Worm (Caenorhabditis elegans) whole organism, L2 larva: ENCODE measurements around the gene nphp-4.

Source experiments
- F13H6.1 ChIP-seq: sonication (generic microtip); optimal IDR thresholded peaks from 2 replicates; lab custom pipeline; 2016; ENCODE audit warnings: missing genetic modification characterization, missing compliant biosample characterization
- R02D3.7 ChIP-seq: fragments of 150-350 bp; optimal IDR thresholded peaks from 2 replicates; lab custom pipeline; 2014; ENCODE audit warnings: missing biosample characterization, missing genetic modification characterization
- Y55F3AM.14 ChIP-seq: fragments of 200-800 bp; sonication (Bioruptor generic); optimal IDR thresholded peaks from 2 replicates; lab custom pipeline; 2018; ENCODE audit warnings: mild to moderate bottlenecking, missing genetic modification characterization, missing compliant biosample characterization
- alr-1 ChIP-seq: fragments of 150-350 bp; optimal IDR thresholded peaks from 2 replicates; lab custom pipeline; 2014; ENCODE audit warnings: missing biosample characterization, missing genetic modification characterization
- aly-2 ChIP-seq: fragments of 150-350 bp; optimal IDR thresholded peaks from 2 replicates; lab custom pipeline; 2014; ENCODE audit warnings: missing biosample characterization, missing genetic modification characterization
- ama-1 ChIP-seq: fragments of 150-350 bp; optimal IDR thresholded peaks from 2 replicates; lab custom pipeline; 2018; ENCODE audit warnings: inconsistent platforms
- blmp-1 ChIP-seq: sonication (generic microtip); optimal IDR thresholded peaks from 2 replicates; lab custom pipeline; 2017; ENCODE audit warnings: missing genetic modification characterization, mild to moderate bottlenecking, missing compliant biosample characterization, antibody characterized with exemption, moderate library complexity; ENCODE audit not compliant: insufficient read depth
- ceh-16 ChIP-seq: fragments of 150-350 bp; optimal IDR thresholded peaks from 2 replicates; lab custom pipeline; 2014; ENCODE audit warnings: missing biosample characterization, missing genetic modification characterization
- ceh-82 ChIP-seq: fragments of 150-350 bp; optimal IDR thresholded peaks from 2 replicates; lab custom pipeline; 2014; ENCODE audit warnings: missing biosample characterization, missing genetic modification characterization
- crh-2 ChIP-seq: sonication (generic microtip); optimal IDR thresholded peaks from 2 replicates; lab custom pipeline; 2017; ENCODE audit warnings: missing biosample characterization, missing genetic modification characterization
- dmd-4 ChIP-seq: sonication (generic microtip); optimal IDR thresholded peaks from 2 replicates; lab custom pipeline; 2017; ENCODE audit warnings: missing biosample characterization, missing genetic modification characterization
- egl-27 ChIP-seq: sonication (generic microtip); optimal IDR thresholded peaks from 3 replicates; lab custom pipeline; 2017; ENCODE audit warnings: missing biosample characterization, missing genetic modification reagents, missing genetic modification characterization
- elt-1 ChIP-seq: fragments of 150-350 bp; optimal IDR thresholded peaks from 2 replicates; lab custom pipeline; 2014; ENCODE audit warnings: missing biosample characterization, missing genetic modification characterization
- fos-1 ChIP-seq: fragments of 150-350 bp; optimal IDR thresholded peaks from 2 replicates; lab custom pipeline; 2014; ENCODE audit warnings: missing biosample characterization, missing genetic modification characterization
- gmeb-1 ChIP-seq: fragments of 150-350 bp; optimal IDR thresholded peaks from 2 replicates; lab custom pipeline; 2014; ENCODE audit warnings: missing biosample characterization, missing genetic modification characterization
- lin-11 ChIP-seq: fragments of 150-350 bp; sonication (generic microtip); optimal IDR thresholded peaks from 2 replicates; lab custom pipeline; 2014; ENCODE audit warnings: missing biosample characterization, missing genetic modification characterization, inconsistent platforms, mixed read lengths
- lin-13 ChIP-seq: fragments of 150-350 bp; optimal IDR thresholded peaks from 2 replicates; lab custom pipeline; 2014; ENCODE audit warnings: missing biosample characterization, missing genetic modification reagents, missing genetic modification characterization
- lin-39 ChIP-seq: fragments of 150-350 bp; optimal IDR thresholded peaks from 2 replicates; lab custom pipeline; 2014; ENCODE audit warnings: missing biosample characterization, missing genetic modification reagents, missing genetic modification characterization
- lsy-2 ChIP-seq, 2 experiments: fragments of 150-350 bp in 1 of 2; sonication (generic microtip) in 1 of 2; optimal IDR thresholded peaks; 2 replicates each; lab custom pipeline; 2014 to 2017; ENCODE audit warnings: missing biosample characterization in 2 of 2, missing genetic modification characterization in 2 of 2
- mbf-1 ChIP-seq: sonication (generic microtip); optimal IDR thresholded peaks from 2 replicates; lab custom pipeline; 2017; ENCODE audit warnings: missing biosample characterization, missing genetic modification characterization
- nhr-10 ChIP-seq: sonication (generic microtip); optimal IDR thresholded peaks from 2 replicates; lab custom pipeline; 2017; ENCODE audit warnings: missing biosample characterization, missing genetic modification characterization
- nhr-11 ChIP-seq: fragments of 150-350 bp; optimal IDR thresholded peaks from 2 replicates; lab custom pipeline; 2014; ENCODE audit warnings: missing biosample characterization, missing genetic modification characterization
- nhr-12 ChIP-seq: fragments of 150-350 bp; optimal IDR thresholded peaks from 2 replicates; lab custom pipeline; 2014; ENCODE audit warnings: missing biosample characterization, missing genetic modification characterization
- nhr-129 ChIP-seq: fragments of 150-350 bp; optimal IDR thresholded peaks from 2 replicates; lab custom pipeline; 2014; ENCODE audit warnings: missing biosample characterization, missing genetic modification characterization
- nhr-21 ChIP-seq: fragments of 150-350 bp; optimal IDR thresholded peaks from 2 replicates; lab custom pipeline; 2014; ENCODE audit warnings: missing biosample characterization, missing genetic modification characterization
- nhr-23 ChIP-seq: fragments of 150-350 bp; optimal IDR thresholded peaks from 2 replicates; lab custom pipeline; 2014; ENCODE audit warnings: missing biosample characterization, missing genetic modification reagents, missing genetic modification characterization
- nhr-237 ChIP-seq: fragments of 150-350 bp; optimal IDR thresholded peaks from 2 replicates; lab custom pipeline; 2014; ENCODE audit warnings: missing biosample characterization, missing genetic modification characterization
- nhr-25 ChIP-seq: fragments of 150-350 bp; sonication (generic microtip); optimal IDR thresholded peaks from 3 replicates; lab custom pipeline; 2014; ENCODE audit warnings: missing biosample characterization, missing genetic modification characterization
- nhr-77 ChIP-seq: fragments of 150-350 bp; optimal IDR thresholded peaks from 2 replicates; lab custom pipeline; 2014; ENCODE audit warnings: missing biosample characterization, missing genetic modification characterization
- peb-1 ChIP-seq: fragments of 150-350 bp; optimal IDR thresholded peaks from 2 replicates; lab custom pipeline; 2014; ENCODE audit warnings: missing biosample characterization, missing genetic modification characterization
- skn-1 ChIP-seq: sonication (generic microtip); optimal IDR thresholded peaks from 2 replicates; lab custom pipeline; 2017; ENCODE audit warnings: missing biosample characterization, missing genetic modification characterization
- sma-3 ChIP-seq: sonication (generic microtip); optimal IDR thresholded peaks from 2 replicates; lab custom pipeline; 2016; ENCODE audit warnings: missing genetic modification reagents, missing genetic modification characterization, missing compliant biosample characterization
- sma-9 ChIP-seq, 2 experiments: fragments of 150-350 bp in 1 of 2; sonication (generic microtip) in 1 of 2; optimal IDR thresholded peaks; 2 replicates each; lab custom pipeline; 2014 to 2016; ENCODE audit warnings: missing genetic modification characterization in 2 of 2, mild to moderate bottlenecking in 1 of 2, missing biosample characterization in 1 of 2, missing compliant biosample characterization in 1 of 2, missing genetic modification reagents in 1 of 2, moderate library complexity in 1 of 2
- snpc-4 ChIP-seq: fragments of 150-350 bp; optimal IDR thresholded peaks from 2 replicates; lab custom pipeline; 2014; ENCODE audit warnings: missing biosample characterization, missing genetic modification characterization
- unc-39 ChIP-seq: fragments of 150-350 bp; optimal IDR thresholded peaks from 2 replicates; lab custom pipeline; 2014; ENCODE audit warnings: missing biosample characterization, missing genetic modification characterization
- unc-55 ChIP-seq: fragments of 150-350 bp; sonication (generic microtip); optimal IDR thresholded peaks from 3 replicates; lab custom pipeline; 2014; ENCODE audit warnings: missing biosample characterization, missing genetic modification reagents, missing genetic modification characterization
- unc-62 ChIP-seq: fragments of 150-350 bp; optimal IDR thresholded peaks from 2 replicates; lab custom pipeline; 2014; ENCODE audit warnings: missing biosample characterization, missing genetic modification reagents, missing genetic modification characterization
- zag-1 ChIP-seq: fragments of 150-350 bp; optimal IDR thresholded peaks from 2 replicates; lab custom pipeline; 2014; ENCODE audit warnings: missing biosample characterization, missing genetic modification characterization
- ztf-1 ChIP-seq: fragments of 200-800 bp; sonication (Bioruptor generic); conservative IDR thresholded peaks from 2 replicates; pipeline ENCODE4 v1.3.6; 2022; ENCODE audit warnings: missing genetic modification characterization, missing compliant biosample characterization
- ztf-4 ChIP-seq: fragments of 150-350 bp; optimal IDR thresholded peaks from 2 replicates; lab custom pipeline; 2014; ENCODE audit warnings: missing biosample characterization, missing genetic modification characterization

Gene nphp-4

ce11 chrV:11876657-11877056 lies 33.1 kb upstream of the nphp-4 start:
- TF ChIP-seq blmp-1 (tag; lab: Kevin White, UChicago) (no peak), sma-3 (no peak), dmd-4 (tag; lab: Kevin White, UChicago) (no peak), unc-39 (no peak), fos-1 (tag; lab: Kevin White, UChicago) (no peak), snpc-4 (tag; lab: Kevin White, UChicago) (no peak), lin-13 (GFP tag; lab: Kevin White, UChicago) (no peak), ztf-4 (tag; lab: Kevin White, UChicago) (no peak), peb-1 (tag; lab: Kevin White, UChicago) (no peak)

- no peak for TF ChIP-seq aly-2
- no peak for TF ChIP-seq crh-2 (tag; lab: Kevin White, UChicago)
- TF ChIP-seq ztf-1, result no peak
- TF ChIP-seq elt-1, result no peak
- no peak for TF ChIP-seq F13H6.1 (tag; lab: Kevin White, UChicago)
- no peak for TF ChIP-seq lsy-2 (tag; optimal IDR thresholded peaks at IDR 0.05; lab: Kevin White, UChicago)
- TF ChIP-seq unc-39, result no peak
- no peak for TF ChIP-seq ztf-4 (tag; lab: Kevin White, UChicago)
- TF ChIP-seq nhr-77 (tag; lab: Kevin White, UChicago), result no peak
- TF ChIP-seq sma-9 (GFP tag; optimal IDR thresholded peaks at IDR 0.05; lab: Kevin White, UChicago), result no peak
- TF ChIP-seq sma-9 (tag; optimal IDR thresholded peaks at IDR 0.05; lab: Kevin White, UChicago), result no peak
- no peak for TF ChIP-seq Y55F3AM.14 (GFP tag; lab: Kevin White, UChicago)
- TF ChIP-seq nhr-10 (tag; lab: Kevin White, UChicago), result no peak
- TF ChIP-seq lin-39 (tag; lab: Kevin White, UChicago), result no peak
- TF ChIP-seq alr-1 (tag; lab: Kevin White, UChicago), result no peak
- no peak for TF ChIP-seq nhr-129 (tag; lab: Kevin White, UChicago)
- TF ChIP-seq lin-11, result no peak
- no peak for TF ChIP-seq sma-3
- no peak for TF ChIP-seq R02D3.7
- TF ChIP-seq unc-55 (GFP tag; lab: Kevin White, UChicago), result no peak
- no peak for TF ChIP-seq ama-1 (lab: Kevin White, UChicago)
These were observed 31.5 kb upstream of the nphp-4 start, which contains the start of gene sulp-4 for ce11 chrV:11875060-11875459. TSS of gene sulp-4 (plus strand) at chrV:11875360.

- no peak for TF ChIP-seq ceh-82 (tag; lab: Kevin White, UChicago)
- no peak for TF ChIP-seq sma-3
- TF ChIP-seq lsy-2 (tag; optimal IDR thresholded peaks at IDR 0.05; lab: Kevin White, UChicago), result no peak
- no peak for TF ChIP-seq ztf-1
- TF ChIP-seq lin-13 (GFP tag; lab: Kevin White, UChicago), result no peak
- no peak for TF ChIP-seq ceh-16 (tag; lab: Kevin White, UChicago)
- TF ChIP-seq dmd-4 (tag; lab: Kevin White, UChicago), result no peak
- no peak for TF ChIP-seq unc-39
- TF ChIP-seq Y55F3AM.14 (GFP tag; lab: Kevin White, UChicago), result no peak
- TF ChIP-seq skn-1 (tag; lab: Kevin White, UChicago), result no peak
- no peak for TF ChIP-seq gmeb-1 (tag; lab: Kevin White, UChicago)
- TF ChIP-seq nhr-11 (tag; lab: Kevin White, UChicago), result no peak
- no peak for TF ChIP-seq nhr-129 (tag; lab: Kevin White, UChicago)
- TF ChIP-seq unc-62 (GFP tag; lab: Kevin White, UChicago), result no peak
- TF ChIP-seq peb-1 (tag; lab: Kevin White, UChicago), result no peak
- TF ChIP-seq unc-55 (GFP tag; lab: Kevin White, UChicago), result no peak
- TF ChIP-seq nhr-23, result no peak
- TF ChIP-seq, all 48 proteins: peak for 0
These were observed 24.6 kb upstream of the nphp-4 start, which contains the start of gene R13H4.7 for ce11 chrV:11868142-11868541. TSS of gene R13H4.7 (minus strand) at chrV:11868242.

- TF ChIP-seq peb-1 (tag; lab: Kevin White, UChicago) (no peak), nhr-77 (tag; lab: Kevin White, UChicago) (no peak), nhr-23 (no peak), blmp-1 (tag; lab: Kevin White, UChicago) (no peak), alr-1 (tag; lab: Kevin White, UChicago) (no peak), zag-1 (tag; lab: Kevin White, UChicago) (no peak), sma-9 (GFP tag; optimal IDR thresholded peaks at IDR 0.05; lab: Kevin White, UChicago) (no peak), sma-9 (tag; optimal IDR thresholded peaks at IDR 0.05; lab: Kevin White, UChicago) (no peak), mbf-1 (no peak), nhr-12 (tag; lab: Kevin White, UChicago) (no peak), nhr-237 (tag; lab: Kevin White, UChicago) (no peak), nhr-129 (tag; lab: Kevin White, UChicago) (no peak), snpc-4 (tag; lab: Kevin White, UChicago) (no peak), nhr-21 (no peak), egl-27 (no peak), skn-1 (tag; lab: Kevin White, UChicago) (no peak), nhr-25 (tag; lab: Kevin White, UChicago) (no peak)
These were observed 19.3 kb upstream of the nphp-4 start, which contains the start of gene R13H4.6 for ce11 chrV:11862817-11863216. TSS of gene R13H4.6 (plus strand) at chrV:11863117.
